Fruit fly (Drosophila melanogaster) whole organism, embryonic: ENCODE results near the gene Mec2.

Experiments
- BEAF-32 ChIP-seq: fragments of 200-800 bp; sonication (Bioruptor generic); optimal IDR thresholded peaks from 3 replicates; lab custom pipeline; 2017; ENCODE audit warnings: missing biosample characterization, missing genetic modification characterization, mild to moderate bottlenecking, moderate library complexity, missing genetic modification reagents
- Blimp-1 ChIP-seq: fragments of 200-800 bp; sonication (Bioruptor generic); optimal IDR thresholded peaks from 3 replicates; lab custom pipeline; 2018; ENCODE audit warnings: missing biosample characterization, missing genetic modification characterization, mild to moderate bottlenecking, moderate library complexity, missing genetic modification reagents
- CG10366 ChIP-seq: fragments of 200-800 bp; sonication (Bioruptor generic); IDR thresholded peaks from 2 replicates; pipeline ENCODE4 v1.3.6; 2022; ENCODE audit warnings: missing biosample characterization, missing genetic modification characterization
- CG10654 ChIP-seq: fragments of 200-800 bp; sonication (Bioruptor generic); optimal IDR thresholded peaks from 2 replicates; lab custom pipeline; 2016; ENCODE audit warnings: missing biosample characterization, missing genetic modification characterization
- CG11093 ChIP-seq: fragments of 200-800 bp; sonication (Bioruptor generic); IDR thresholded peaks from 3 replicates; pipeline ENCODE4 v1.3.6; 2022; ENCODE audit warnings: missing biosample characterization, missing genetic modification characterization
- CG16813 ChIP-seq: fragments of 200-800 bp; sonication (Bioruptor generic); IDR thresholded peaks from 3 replicates; pipeline ENCODE4 v1.3.6; 2022; ENCODE audit warnings: missing biosample characterization, missing genetic modification characterization; ENCODE audit not compliant: partially characterized antibody
- CG1792 ChIP-seq: fragments of 200-800 bp; sonication (Bioruptor generic); optimal IDR thresholded peaks from 2 replicates; lab custom pipeline; 2016; ENCODE audit warnings: missing biosample characterization, missing genetic modification characterization
- CG1832 ChIP-seq: fragments of 200-800 bp; sonication (Bioruptor generic); optimal IDR thresholded peaks from 2 replicates; lab custom pipeline; 2017; ENCODE audit warnings: missing biosample characterization, mild to moderate bottlenecking, missing genetic modification characterization, inconsistent platforms
- CG33213 ChIP-seq: fragments of 200-800 bp; sonication (Bioruptor generic); optimal IDR thresholded peaks from 3 replicates; lab custom pipeline; 2016; ENCODE audit warnings: missing biosample characterization, missing genetic modification characterization
- CG3838 ChIP-seq: fragments of 200-800 bp; sonication (Bioruptor generic); optimal IDR thresholded peaks from 3 replicates; lab custom pipeline; 2016; ENCODE audit warnings: missing biosample characterization, missing genetic modification characterization
- CG6683 ChIP-seq: fragments of 200-800 bp; sonication (Bioruptor generic); optimal IDR thresholded peaks from 2 replicates; lab custom pipeline; 2017; ENCODE audit warnings: missing biosample characterization, mild to moderate bottlenecking, missing genetic modification characterization, missing genetic modification reagents
- CG6854 ChIP-seq: fragments of 200-800 bp; sonication (Bioruptor generic); optimal IDR thresholded peaks from 3 replicates; lab custom pipeline; 2017; ENCODE audit warnings: missing biosample characterization, mild to moderate bottlenecking, missing genetic modification characterization
- CG7271 ChIP-seq: fragments of 200-800 bp; sonication (Bioruptor generic); optimal IDR thresholded peaks from 2 replicates; lab custom pipeline; 2018; ENCODE audit warnings: missing biosample characterization, mild to moderate bottlenecking, missing genetic modification characterization, moderate library complexity
- CG8281 ChIP-seq: fragments of 200-800 bp; sonication (Bioruptor generic); optimal IDR thresholded peaks from 2 replicates; lab custom pipeline; 2018; ENCODE audit warnings: missing biosample characterization, mild to moderate bottlenecking, missing genetic modification characterization, moderate library complexity
- CG8478 ChIP-seq: fragments of >200 bp; optimal IDR thresholded peaks from 2 replicates; lab custom pipeline; 2018
- CkIIα-i1 ChIP-seq: fragments of 200-800 bp; sonication (Bioruptor generic); IDR thresholded peaks from 2 replicates; pipeline ENCODE4 v1.3.6; 2022; ENCODE audit warnings: missing biosample characterization, missing genetic modification characterization
- CrebB ChIP-seq: fragments of 200-800 bp; sonication (Bioruptor generic); optimal IDR thresholded peaks from 3 replicates; lab custom pipeline; 2018; ENCODE audit warnings: missing biosample characterization, mild to moderate bottlenecking, missing genetic modification characterization
- Dip2 ChIP-seq: fragments of 200-800 bp; sonication (Bioruptor generic); IDR thresholded peaks from 2 replicates; pipeline ENCODE4 v1.3.6; 2022; ENCODE audit warnings: missing biosample characterization, missing genetic modification characterization
- Elba2 ChIP-seq: fragments of 200-800 bp; sonication (Bioruptor generic); optimal IDR thresholded peaks from 3 replicates; lab custom pipeline; 2016; ENCODE audit warnings: missing biosample characterization, missing genetic modification characterization
- Fer1 ChIP-seq: fragments of 200-800 bp; sonication (Bioruptor generic); optimal IDR thresholded peaks from 2 replicates; lab custom pipeline; 2017; ENCODE audit warnings: missing biosample characterization, mild to moderate bottlenecking, missing genetic modification characterization
- Fer3 ChIP-seq: fragments of 200-800 bp; sonication (Bioruptor generic); optimal IDR thresholded peaks from 2 replicates; lab custom pipeline; 2018; ENCODE audit warnings: missing biosample characterization, mild to moderate bottlenecking, missing genetic modification characterization, moderate library complexity
- Gsc ChIP-seq: fragments of 200-800 bp; sonication (Bioruptor generic); IDR thresholded peaks from 2 replicates; pipeline ENCODE4 v1.3.6; 2022; ENCODE audit warnings: missing biosample characterization, missing genetic modification characterization
- HLH54F ChIP-seq: fragments of 200-800 bp; sonication (Bioruptor generic); optimal IDR thresholded peaks from 3 replicates; lab custom pipeline; 2016; ENCODE audit warnings: missing biosample characterization, missing genetic modification characterization
- Lpt ChIP-seq: fragments of >200 bp; optimal IDR thresholded peaks from 2 replicates; lab custom pipeline; 2018; ENCODE audit warnings: missing biosample characterization, missing genetic modification characterization
- NfI ChIP-seq: fragments of 200-800 bp; sonication (Bioruptor generic); optimal IDR thresholded peaks from 3 replicates; lab custom pipeline; 2018; ENCODE audit warnings: missing biosample characterization, mild to moderate bottlenecking, missing genetic modification characterization, moderate library complexity
- Oaz ChIP-seq: fragments of 200-800 bp; sonication (Bioruptor generic); IDR thresholded peaks from 2 replicates; pipeline ENCODE4 v1.3.6; 2022; ENCODE audit warnings: missing biosample characterization, missing genetic modification characterization
- Opbp ChIP-seq: fragments of 200-800 bp; sonication (Bioruptor generic); IDR thresholded peaks from 3 replicates; pipeline ENCODE4 v1.3.6; 2022; ENCODE audit warnings: missing biosample characterization, missing genetic modification characterization; ENCODE audit not compliant: partially characterized antibody
- abd-A ChIP-seq: fragments of 200-800 bp; sonication (Bioruptor generic); optimal IDR thresholded peaks from 3 replicates; lab custom pipeline; 2019; ENCODE audit warnings: missing biosample characterization, mild to moderate bottlenecking, missing genetic modification characterization, moderate library complexity
- chinmo ChIP-seq: fragments of 200-800 bp; sonication (Bioruptor generic); IDR thresholded peaks from 4 replicates; pipeline ENCODE4 v1.3.6; 2022; ENCODE audit warnings: missing biosample characterization, missing genetic modification characterization; ENCODE audit not compliant: partially characterized antibody
- chn ChIP-seq: fragments of 200-800 bp; sonication (Bioruptor generic); optimal IDR thresholded peaks from 2 replicates; lab custom pipeline; 2016; ENCODE audit warnings: missing biosample characterization, missing genetic modification characterization
- corto ChIP-seq: fragments of 200-800 bp; sonication (Bioruptor generic); optimal IDR thresholded peaks from 2 replicates; lab custom pipeline; 2016; ENCODE audit warnings: missing biosample characterization, mild to moderate bottlenecking, missing genetic modification characterization, moderate library complexity
- croc ChIP-seq: fragments of 200-800 bp; sonication (Bioruptor generic); conservative IDR thresholded peaks from 3 replicates; pipeline ENCODE4 v1.3.6; 2022; ENCODE audit warnings: missing biosample characterization, missing genetic modification characterization
- crol ChIP-seq: fragments of 200-800 bp; sonication (Bioruptor generic); IDR thresholded peaks from 2 replicates; pipeline ENCODE4 v1.3.6; 2022; ENCODE audit warnings: missing biosample characterization, missing genetic modification characterization
- dimm ChIP-seq: fragments of 200-800 bp; sonication (Bioruptor generic); IDR thresholded peaks from 2 replicates; pipeline ENCODE4 v1.3.6; 2022; ENCODE audit warnings: missing biosample characterization, missing genetic modification characterization
- en ChIP-seq: fragments of 200-800 bp; sonication (Bioruptor generic); optimal IDR thresholded peaks from 2 replicates; lab custom pipeline; 2016; ENCODE audit warnings: missing biosample characterization, missing genetic modification characterization
- gce ChIP-seq: fragments of 200-800 bp; sonication (Bioruptor generic); IDR thresholded peaks from 3 replicates; pipeline ENCODE4 v1.3.6; 2022; ENCODE audit warnings: missing biosample characterization, missing genetic modification characterization
- ind ChIP-seq: fragments of 200-800 bp; sonication (Bioruptor generic); optimal IDR thresholded peaks from 3 replicates; lab custom pipeline; 2016; ENCODE audit warnings: missing biosample characterization, missing genetic modification characterization
- lab ChIP-seq: fragments of 200-800 bp; sonication (Bioruptor generic); optimal IDR thresholded peaks from 3 replicates; lab custom pipeline; 2017; ENCODE audit warnings: missing biosample characterization, missing genetic modification characterization, mild to moderate bottlenecking, moderate library complexity, missing genetic modification reagents
- lbe ChIP-seq: fragments of 200-800 bp; sonication (Bioruptor generic); optimal IDR thresholded peaks from 2 replicates; lab custom pipeline; 2016; ENCODE audit warnings: missing biosample characterization, mild to moderate bottlenecking, missing genetic modification characterization
- lov ChIP-seq, 2 experiments: fragments of 200-800 bp in 1 of 2; fragments of >200 bp in 1 of 2; sonication (Bioruptor generic) in 1 of 2; IDR thresholded peaks in 1 of 2; optimal IDR thresholded peaks in 1 of 2; 2 replicates in 1 of 2; 3 replicates in 1 of 2; pipeline versions ENCODE4 v1.3.6 to Lab custom; 2017 to 2022; ENCODE audit warnings: missing biosample characterization in 1 of 2, missing genetic modification characterization in 1 of 2
- pros ChIP-seq: fragments of 200-800 bp; sonication (Bioruptor generic); optimal IDR thresholded peaks from 3 replicates; lab custom pipeline; 2019; ENCODE audit warnings: missing biosample characterization, mild to moderate bottlenecking, missing genetic modification characterization, moderate library complexity
- repo ChIP-seq: fragments of 200-800 bp; sonication (Bioruptor generic); optimal IDR thresholded peaks from 2 replicates; lab custom pipeline; 2016; ENCODE audit warnings: missing biosample characterization, missing genetic modification characterization
- run ChIP-seq: fragments of 200-800 bp; sonication (Bioruptor generic); optimal IDR thresholded peaks from 3 replicates; lab custom pipeline; 2018; ENCODE audit warnings: missing biosample characterization, mild to moderate bottlenecking, missing genetic modification characterization
- scrt ChIP-seq: fragments of 200-800 bp; sonication (Bioruptor generic); optimal IDR thresholded peaks from 2 replicates; lab custom pipeline; 2018; ENCODE audit warnings: missing biosample characterization, mild to moderate bottlenecking, missing genetic modification characterization, moderate library complexity
- sens-2 ChIP-seq: fragments of 200-800 bp; sonication (Bioruptor generic); IDR thresholded peaks from 2 replicates; pipeline ENCODE4 v1.3.6; 2022; ENCODE audit warnings: missing biosample characterization, missing genetic modification characterization
- slou ChIP-seq: fragments of 200-800 bp; sonication (Bioruptor generic); optimal IDR thresholded peaks from 3 replicates; lab custom pipeline; 2016; ENCODE audit warnings: missing biosample characterization, missing genetic modification characterization
- sob ChIP-seq: fragments of 200-800 bp; sonication (Bioruptor generic); IDR thresholded peaks from 2 replicates; pipeline ENCODE4 v1.3.6; 2022; ENCODE audit warnings: missing biosample characterization, missing genetic modification characterization
- tin ChIP-seq: fragments of 200-800 bp; sonication (Bioruptor generic); optimal IDR thresholded peaks from 3 replicates; lab custom pipeline; 2016; ENCODE audit warnings: missing biosample characterization, missing genetic modification characterization
- vnd ChIP-seq: fragments of 200-800 bp; sonication (Bioruptor generic); IDR thresholded peaks from 3 replicates; pipeline ENCODE4 v1.3.6; 2022; ENCODE audit warnings: missing biosample characterization, missing genetic modification characterization; ENCODE audit not compliant: partially characterized antibody
- wdn ChIP-seq: fragments of 200-800 bp; sonication (Bioruptor generic); IDR thresholded peaks from 2 replicates; pipeline ENCODE4 v1.3.6; 2022; ENCODE audit warnings: missing biosample characterization, missing genetic modification characterization

Gene Mec2

dm6 chrX:19152570-19153287 is 35.1 kb upstream of the Mec2 start (continued):
- peak; percentile 22 for TF ChIP-seq Fer1 (GFP tag; lab: Kevin White, UChicago)
- no peak for TF ChIP-seq CG6683 (GFP tag; lab: Kevin White, UChicago)
- no peak for TF ChIP-seq repo (GFP tag; lab: Kevin White, UChicago)
- TF ChIP-seq ind (GFP tag; lab: Kevin White, UChicago), result peak; percentile 47
- peak; percentile 34 for TF ChIP-seq Fer3 (tag; lab: Kevin White, UChicago)
- TF ChIP-seq CG10366, result peak; percentile 46
- TF ChIP-seq gce (GFP tag; lab: Robert Waterston, UW), result no peak
- no peak for TF ChIP-seq CG1832
- no peak for TF ChIP-seq crol
- TF ChIP-seq run (tag; lab: Kevin White, UChicago), result peak; percentile 12
- no peak for TF ChIP-seq CG11093 (GFP tag; lab: Robert Waterston, UW)
- TF ChIP-seq Lpt, result no peak
- TF ChIP-seq abd-A, result no peak
- no peak for TF ChIP-seq Dip2
- peak; percentile 62 for TF ChIP-seq lab (GFP tag; lab: Kevin White, UChicago)
- TF ChIP-seq lbe (GFP tag; lab: Kevin White, UChicago), result peak; percentile 58
- 0 out of 2 replicates have a peak, but pooled peaks have one; percentile 13 for TF ChIP-seq sob (GFP tag; lab: Robert Waterston, UW)
- peak; percentile 66 for TF ChIP-seq Blimp-1
- TF ChIP-seq vnd (GFP tag; lab: Robert Waterston, UW), result no peak
- TF ChIP-seq lov (optimal IDR thresholded peaks at IDR 0.05; lab: Kevin White, UChicago), result no peak
- no peak for TF ChIP-seq lov (GFP tag; IDR thresholded peaks at IDR 0.05; lab: Robert Waterston, UW)
- no peak for TF ChIP-seq Elba2
- TF ChIP-seq en (GFP tag; lab: Kevin White, UChicago), result no peak
- no peak for TF ChIP-seq CG3838 (GFP tag; lab: Kevin White, UChicago)
- no peak for TF ChIP-seq chinmo (GFP tag; lab: Robert Waterston, UW)
- TF ChIP-seq CrebB (tag; lab: Kevin White, UChicago), result no peak
- TF ChIP-seq BEAF-32 (GFP tag; lab: Kevin White, UChicago), result no peak
- TF ChIP-seq CG16813 (GFP tag; lab: Robert Waterston, UW), result no peak
- no peak for TF ChIP-seq scrt (GFP tag; lab: Kevin White, UChicago)
- TF ChIP-seq slou (GFP tag; lab: Kevin White, UChicago), result no peak
- no peak for TF ChIP-seq CkIIα-i1
- TF ChIP-seq tin (GFP tag; lab: Kevin White, UChicago), result peak; percentile 57
- TF ChIP-seq CG7271 (tag; lab: Kevin White, UChicago), result no peak
- no peak for TF ChIP-seq CG33213 (GFP tag; lab: Kevin White, UChicago)
- TF ChIP-seq Oaz (GFP tag; lab: Robert Waterston, UW), result no peak
- TF ChIP-seq dimm (GFP tag; lab: Robert Waterston, UW), result no peak
- TF ChIP-seq croc, result no peak; the same call in 1 of the 3 replicates
- TF ChIP-seq HLH54F (GFP tag; lab: Kevin White, UChicago), result no peak
- TF ChIP-seq Opbp (GFP tag; lab: Robert Waterston, UW), result no peak
- TF ChIP-seq CG8281 (tag; lab: Kevin White, UChicago), result no peak
- TF ChIP-seq CG1792, result no peak
- peak; percentile 15; the same call in 1 of the 2 replicates for TF ChIP-seq sens-2 (GFP tag; lab: Robert Waterston, UW)
- TF ChIP-seq NfI (GFP tag; lab: Kevin White, UChicago), result peak; percentile 38
- no peak for TF ChIP-seq pros (GFP tag; lab: Kevin White, UChicago)
- TF ChIP-seq corto (GFP tag; lab: Kevin White, UChicago), result no peak
- peak; percentile 36 for TF ChIP-seq chn
- no peak for TF ChIP-seq wdn (GFP tag; lab: Robert Waterston, UW)
- no peak for TF ChIP-seq CG6854 (GFP tag; lab: Kevin White, UChicago)
- TF ChIP-seq CG10654, result peak; percentile 49
- no peak for TF ChIP-seq Gsc
- no peak for TF ChIP-seq CG8478 (lab: Kevin White, UChicago)
